Fruit fly (Drosophila melanogaster): ENCODE data around the gene mus312.

mus312 gene

DNA sequence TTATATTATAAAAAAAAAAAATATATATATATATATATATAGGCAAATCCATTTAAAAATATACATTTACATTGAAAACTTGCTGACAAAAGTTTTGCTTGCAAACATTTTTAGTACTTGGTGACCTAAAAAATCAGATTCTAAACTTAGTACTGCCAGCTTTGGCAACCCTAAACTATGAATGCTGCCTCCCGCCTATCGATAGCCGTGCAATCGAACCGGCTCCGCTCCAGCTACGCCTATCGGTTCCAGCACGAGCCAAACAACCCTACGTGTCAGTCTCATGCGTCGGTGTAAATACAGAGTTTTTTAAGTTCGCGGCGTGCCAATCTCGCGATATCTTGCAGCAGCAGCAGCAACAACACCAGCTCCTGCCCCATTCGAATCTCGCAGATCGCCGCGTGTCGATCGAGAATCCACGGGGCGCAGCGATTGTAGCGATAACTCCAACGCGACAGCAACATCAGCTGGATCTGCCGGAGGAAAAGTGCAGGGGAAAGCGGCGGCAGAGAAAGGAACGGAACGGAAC lies 31.5 kb downstream of the mus312 start, which contains the start of gene Sec63 (continued):
- TF ChIP-seq kay (GFP tag; optimal IDR thresholded peaks at IDR 0.05) (no peak), ab (GFP tag; optimal IDR thresholded peaks at IDR 0.05) (no peak), CG9817 (tag; optimal IDR thresholded peaks at IDR 0.05) (peak; percentile 54), Chrac-16 (GFP tag; optimal IDR thresholded peaks at IDR 0.05) (peak; percentile 38), abd-A (tag; optimal IDR thresholded peaks at IDR 0.05) (no peak), CG14965 (GFP tag; optimal IDR thresholded peaks at IDR 0.05; ENCODE audit: borderline replicate concordance) (no peak), Hmx (GFP tag; optimal IDR thresholded peaks at IDR 0.05) (no peak), CG42726 (GFP tag; IDR thresholded peaks at IDR 0.05; ENCODE audit: partially characterized antibody) (peak; percentile 94), Sin3A (optimal IDR thresholded peaks at IDR 0.05) (peak; percentile 59), CG1832 (GFP tag; optimal IDR thresholded peaks at IDR 0.05) (no peak), kni (GFP tag; optimal IDR thresholded peaks at IDR 0.05) (no peak), caup (GFP tag; optimal IDR thresholded peaks at IDR 0.05; ENCODE audit: severe bottlenecking) (peak; percentile 27), CG2712 (tag; optimal IDR thresholded peaks at IDR 0.05) (peak; percentile 31), MBD-R2 (GFP tag; IDR thresholded peaks at IDR 0.05) (peak; percentile 79), CG9215 (GFP tag; IDR thresholded peaks at IDR 0.05) (peak; percentile 44), tap (tag; optimal IDR thresholded peaks at IDR 0.05) (no peak), CoRest (tag; optimal IDR thresholded peaks at IDR 0.05) (peak; percentile 34), fu2 (GFP tag; optimal IDR thresholded peaks at IDR 0.05) (no peak), pb (GFP tag; optimal IDR thresholded peaks at IDR 0.05) (peak; percentile 11), fd3F (GFP tag; optimal IDR thresholded peaks at IDR 0.05) (no peak), cato (GFP tag; optimal IDR thresholded peaks at IDR 0.05; ENCODE audit: borderline replicate concordance) (peak; percentile 36), Elba2 (GFP tag; optimal IDR thresholded peaks at IDR 0.05) (no peak), CG2199 (GFP tag; IDR thresholded peaks at IDR 0.05) (peak; percentile 23; the same call in 1 of the 3 replicates), CG14050 (GFP tag; IDR thresholded peaks at IDR 0.05) (peak; percentile 54; the same call in 2 of the 3 replicates), CG15073 (GFP tag; optimal IDR thresholded peaks at IDR 0.05) (no peak), Dbx (GFP tag; IDR thresholded peaks at IDR 0.05) (peak; percentile 45; the same call in 2 of the 3 replicates), Awh (GFP tag; IDR thresholded peaks at IDR 0.05) (0 out of 2 replicates have a peak, but pooled peaks have one; percentile 29), sima (GFP tag; optimal IDR thresholded peaks at IDR 0.05) (no peak), CG6654 (GFP tag; optimal IDR thresholded peaks at IDR 0.05) (no peak), Dp (GFP tag; optimal IDR thresholded peaks at IDR 0.05) (peak; percentile 43), CG6272 (GFP tag; IDR thresholded peaks at IDR 0.05) (peak; percentile 53), CG9797 (GFP tag; optimal IDR thresholded peaks at IDR 0.05) (no peak), az2 (GFP tag; optimal IDR thresholded peaks at IDR 0.05) (peak; percentile 47), D19A (tag; optimal IDR thresholded peaks at IDR 0.05) (no peak), chm (GFP tag; IDR thresholded peaks at IDR 0.05) (0 out of 2 replicates have a peak, but pooled peaks have one; percentile 34), bbx (GFP tag; IDR thresholded peaks at IDR 0.05; ENCODE audit: partially characterized antibody) (peak; percentile 97), her (GFP tag; optimal IDR thresholded peaks at IDR 0.05) (no peak), ken (GFP tag; IDR thresholded peaks at IDR 0.05) (peak; percentile 48; the same call in 1 of the 3 replicates), wdn (GFP tag; IDR thresholded peaks at IDR 0.05) (peak; percentile 25; the same call in 1 of the 2 replicates), CG10462 (GFP tag; optimal IDR thresholded peaks at IDR 0.05) (no peak), Sox100B (GFP tag; optimal IDR thresholded peaks at IDR 0.05) (peak; percentile 34), Vsx1 (GFP tag; optimal IDR thresholded peaks at IDR 0.05) (peak; percentile 25), CG3281 (GFP tag; optimal IDR thresholded peaks at IDR 0.05) (peak; percentile 58), CG12236 (GFP tag; optimal IDR thresholded peaks at IDR 0.05) (no peak), CG18599 (GFP tag; optimal IDR thresholded peaks at IDR 0.05) (peak; percentile 62), Drgx (GFP tag; IDR thresholded peaks at IDR 0.05) (no peak), CG16863 (GFP tag; optimal IDR thresholded peaks at IDR 0.05) (no peak), ranshi (GFP tag; IDR thresholded peaks at IDR 0.05) (0 out of 2 replicates have a peak, but pooled peaks have one; percentile 32), CG30020 (tag; optimal IDR thresholded peaks at IDR 0.05) (peak; percentile 12), GATAe (GFP tag; conservative IDR thresholded peaks at IDR 0.05) (no peak), CG11093 (GFP tag; IDR thresholded peaks at IDR 0.05) (no peak)

All from whole organism, embryonic.